Comparison of ENCODE assay signal across 2 fruit fly cellular contexts in genomic region chr2L:7136667-7137066, dm6.
TF ChIP-seq lines count a peak whose summit lies in the region.

No protein-coding gene starts in this region.

- TF ChIP-seq CTCF in whole organism, embryonic (GFP tag; optimal IDR thresholded peaks at IDR 0.05; lab: Kevin White, UChicago), result no peak

TF ChIP-seq in whole organism, embryonic, 481 proteins besides CTCF, POLR2A, EP300 and RAD21:
- peak; percentile 20 for TF ChIP-seq gcm (GFP tag; optimal IDR thresholded peaks at IDR 0.05; lab: Kevin White, UChicago)
- peak; percentile 52 for TF ChIP-seq Kr (GFP tag; optimal IDR thresholded peaks at IDR 0.05; lab: Kevin White, UChicago)
- no peak for TF ChIP-seq CG17829 (tag; optimal IDR thresholded peaks at IDR 0.05; lab: Kevin White, UChicago)
- peak; percentile 30 for TF ChIP-seq CG11504 (tag; optimal IDR thresholded peaks at IDR 0.05; lab: Kevin White, UChicago)
- TF ChIP-seq CG17359 (tag; optimal IDR thresholded peaks at IDR 0.05; lab: Kevin White, UChicago), result no peak
- no peak for TF ChIP-seq Hr39 (optimal IDR thresholded peaks at IDR 0.05; lab: Kevin White, UChicago)
- no peak for TF ChIP-seq cato (GFP tag; optimal IDR thresholded peaks at IDR 0.05; lab: Kevin White, UChicago; ENCODE audit: borderline replicate concordance)
- TF ChIP-seq CG31365 (tag; optimal IDR thresholded peaks at IDR 0.05; lab: Kevin White, UChicago), result no peak
- no peak for TF ChIP-seq Taf1 (GFP tag; IDR thresholded peaks at IDR 0.05; lab: Robert Waterston, UW)
- no peak for TF ChIP-seq CG17802 (tag; optimal IDR thresholded peaks at IDR 0.05; lab: Kevin White, UChicago)
- TF ChIP-seq Doc3 (GFP tag; IDR thresholded peaks at IDR 0.05; lab: Robert Waterston, UW; ENCODE audit: partially characterized antibody), result no peak
- TF ChIP-seq kni (GFP tag; optimal IDR thresholded peaks at IDR 0.05; lab: Kevin White, UChicago), result peak; percentile 41
- TF ChIP-seq row (GFP tag; IDR thresholded peaks at IDR 0.05; lab: Robert Waterston, UW), result no peak
- TF ChIP-seq Abd-B (GFP tag; optimal IDR thresholded peaks at IDR 0.05; lab: Kevin White, UChicago), result no peak
- no peak for TF ChIP-seq tll (GFP tag; optimal IDR thresholded peaks at IDR 0.05; lab: Kevin White, UChicago)
- TF ChIP-seq CG2199 (GFP tag; IDR thresholded peaks at IDR 0.05; lab: Robert Waterston, UW), result 0 out of 3 replicates have a peak, but pooled peaks have one; percentile 17
- TF ChIP-seq oc (tag; optimal IDR thresholded peaks at IDR 0.05; lab: Kevin White, UChicago), result peak; percentile 52
- peak; percentile 19 for TF ChIP-seq pros (GFP tag; optimal IDR thresholded peaks at IDR 0.05; lab: Kevin White, UChicago)
- peak; percentile 59 for TF ChIP-seq CG1832 (GFP tag; optimal IDR thresholded peaks at IDR 0.05; lab: Kevin White, UChicago)
- TF ChIP-seq Adf1 (GFP tag; IDR thresholded peaks at IDR 0.05; lab: Robert Waterston, UW), result no peak
- no peak for TF ChIP-seq MBD-R2 (GFP tag; IDR thresholded peaks at IDR 0.05; lab: Robert Waterston, UW)
- TF ChIP-seq ftz-f1 (GFP tag; optimal IDR thresholded peaks at IDR 0.05; lab: Kevin White, UChicago), result peak; percentile 12
- peak; percentile 9 for TF ChIP-seq dmrt11E (tag; optimal IDR thresholded peaks at IDR 0.05; lab: Kevin White, UChicago)
- peak; percentile 3 for TF ChIP-seq nerfin-1 (tag; optimal IDR thresholded peaks at IDR 0.05; lab: Kevin White, UChicago)
- TF ChIP-seq nmo (GFP tag; optimal IDR thresholded peaks at IDR 0.05; lab: Kevin White, UChicago), result no peak
- no peak for TF ChIP-seq gfzf (GFP tag; optimal IDR thresholded peaks at IDR 0.05; lab: Kevin White, UChicago)
- no peak for TF ChIP-seq CG6765 (GFP tag; optimal IDR thresholded peaks at IDR 0.05; lab: Kevin White, UChicago)
- peak in 1 of 2 experiments; percentile 62 for TF ChIP-seq Hr78 (GFP tag; optimal IDR thresholded peaks at IDR 0.05; lab: Kevin White, UChicago)
- TF ChIP-seq sqz (GFP tag; optimal IDR thresholded peaks at IDR 0.05; lab: Kevin White, UChicago), result peak; percentile 78
- TF ChIP-seq hkb (optimal IDR thresholded peaks at IDR 0.05; lab: Kevin White, UChicago), result no peak
- no peak for TF ChIP-seq hkb (GFP tag; IDR thresholded peaks at IDR 0.05; lab: Robert Waterston, UW)
- TF ChIP-seq crol (GFP tag; IDR thresholded peaks at IDR 0.05; lab: Robert Waterston, UW), result peak; percentile 22; the same call in 1 of the 2 replicates
- TF ChIP-seq p53 (GFP tag; optimal IDR thresholded peaks at IDR 0.05; lab: Kevin White, UChicago), result no peak
- TF ChIP-seq Med (GFP tag; lab: Kevin White, UChicago), result peak; percentile 17
- no peak for TF ChIP-seq kay (GFP tag; optimal IDR thresholded peaks at IDR 0.05; lab: Kevin White, UChicago)
- TF ChIP-seq CG6254 (GFP tag; optimal IDR thresholded peaks at IDR 0.05; lab: Kevin White, UChicago), result no peak
- TF ChIP-seq twi (tag; optimal IDR thresholded peaks at IDR 0.05; lab: Kevin White, UChicago), result peak; percentile 57
- TF ChIP-seq NFAT (GFP tag; IDR thresholded peaks at IDR 0.05; lab: Robert Waterston, UW), result no peak
- no peak for TF ChIP-seq D (optimal IDR thresholded peaks at IDR 0.05; lab: Kevin White, UChicago)
- TF ChIP-seq D (GFP tag; optimal IDR thresholded peaks at IDR 0.05; lab: Kevin White, UChicago), result peak; percentile 44
- TF ChIP-seq CG2120 (GFP tag; optimal IDR thresholded peaks at IDR 0.05; lab: Kevin White, UChicago), result no peak
- no peak for TF ChIP-seq onecut (GFP tag; IDR thresholded peaks at IDR 0.05; lab: Robert Waterston, UW)
- TF ChIP-seq pita (GFP tag; optimal IDR thresholded peaks at IDR 0.05; lab: Kevin White, UChicago), result no peak
TF ChIP-seq in whole organism, embryonic: peak in this region for 17.

TF ChIP-seq in whole organism, prepupa, 60 proteins besides CTCF, POLR2A, EP300 and RAD21:
- TF ChIP-seq CG16779 (tag; optimal IDR thresholded peaks at IDR 0.05; lab: Kevin White, UChicago) (no peak), fkh (GFP tag; optimal IDR thresholded peaks at IDR 0.05; lab: Kevin White, UChicago) (peak; percentile 61), Hr39 (GFP tag; optimal IDR thresholded peaks at IDR 0.05; lab: Kevin White, UChicago) (no peak), fd85E (GFP tag; optimal IDR thresholded peaks at IDR 0.05; lab: Kevin White, UChicago) (no peak)
